Worm (Caenorhabditis elegans) whole organism, L1 larva: ENCODE data around the gene sre-43.

Experiments
- C04F5.9 ChIP-seq: sonication (generic microtip); optimal IDR thresholded peaks from 2 replicates; lab custom pipeline; 2016; ENCODE audit warnings: missing genetic modification characterization, missing compliant biosample characterization
- C16A3.4 ChIP-seq: fragments of 150-350 bp; optimal IDR thresholded peaks from 2 replicates; lab custom pipeline; 2014; ENCODE audit warnings: missing biosample characterization, missing genetic modification characterization
- F16B12.6 ChIP-seq: fragments of 150-350 bp; optimal IDR thresholded peaks from 2 replicates; lab custom pipeline; 2014; ENCODE audit warnings: missing biosample characterization, missing genetic modification characterization
- Y116A8C.19 ChIP-seq: sonication (generic microtip); optimal IDR thresholded peaks from 2 replicates; lab custom pipeline; 2016; ENCODE audit warnings: missing compliant biosample characterization, missing genetic modification characterization, borderline replicate concordance
- blmp-1 ChIP-seq: fragments of 150-350 bp; optimal IDR thresholded peaks from 2 replicates; lab custom pipeline; 2014; ENCODE audit warnings: missing biosample characterization, missing genetic modification characterization
- ceh-63 ChIP-seq: fragments of 200-800 bp; sonication (Bioruptor generic); optimal IDR thresholded peaks from 2 replicates; lab custom pipeline; 2018; ENCODE audit warnings: mild to moderate bottlenecking, missing genetic modification characterization, missing compliant biosample characterization
- dpl-1 ChIP-seq, 3 experiments: fragments of 150-350 bp in 2 of 3; sonication (generic microtip) in 1 of 3; optimal IDR thresholded peaks; 2 replicates each; lab custom pipeline; 2014 to 2017; ENCODE audit warnings: missing biosample characterization in 3 of 3, missing genetic modification characterization in 3 of 3, missing genetic modification reagents in 3 of 3
- efl-3 ChIP-seq: fragments of 200-800 bp; sonication (Bioruptor generic); optimal IDR thresholded peaks from 2 replicates; lab custom pipeline; 2018; ENCODE audit warnings: mild to moderate bottlenecking, missing genetic modification characterization, missing compliant biosample characterization
- egl-13 ChIP-seq: sonication (generic microtip); optimal IDR thresholded peaks from 2 replicates; lab custom pipeline; 2016; ENCODE audit warnings: missing genotype, missing genetic modification reagents, missing genetic modification characterization, missing compliant biosample characterization
- elt-2 ChIP-seq: sonication (generic microtip); optimal IDR thresholded peaks from 2 replicates; lab custom pipeline; 2016; ENCODE audit warnings: missing genetic modification characterization, mild to moderate bottlenecking, inconsistent platforms, missing compliant biosample characterization, missing genetic modification reagents
- elt-3 ChIP-seq, 6 experiments: fragments of 150-350 bp in 1 of 6; sonication (generic microtip); optimal IDR thresholded peaks; 2 replicates each; lab custom pipeline; 2017 to 2018; ENCODE audit warnings: missing biosample characterization in 6 of 6, missing genetic modification characterization in 6 of 6, inconsistent platforms in 1 of 6
- ets-5 ChIP-seq: fragments of 200-800 bp; sonication (Bioruptor generic); IDR thresholded peaks from 2 replicates; pipeline ENCODE4 v1.3.6; 2022; ENCODE audit warnings: missing genetic modification characterization, missing compliant biosample characterization
- hlh-17 ChIP-seq: fragments of 200-800 bp; sonication (Bioruptor generic); optimal IDR thresholded peaks from 2 replicates; lab custom pipeline; 2018; ENCODE audit warnings: missing genetic modification characterization, mild to moderate bottlenecking, missing compliant biosample characterization, moderate library complexity, borderline replicate concordance
- hpl-2 ChIP-seq: fragments of 150-350 bp; optimal IDR thresholded peaks from 2 replicates; lab custom pipeline; 2014; ENCODE audit warnings: missing biosample characterization, missing genetic modification reagents, missing genetic modification characterization
- isw-1 ChIP-seq: fragments of 200-800 bp; sonication (Bioruptor generic); IDR thresholded peaks from 2 replicates; pipeline ENCODE4 v1.3.6; 2022; ENCODE audit warnings: missing genetic modification characterization, missing compliant biosample characterization
- lin-14 ChIP-seq: fragments of 200-800 bp; sonication (Bioruptor generic); optimal IDR thresholded peaks from 2 replicates; lab custom pipeline; 2018; ENCODE audit warnings: mild to moderate bottlenecking, missing genetic modification characterization, moderate library complexity, missing compliant biosample characterization
- lin-35 ChIP-seq, 2 experiments: fragments of 150-350 bp; optimal IDR thresholded peaks; 2 replicates each; lab custom pipeline; 2014; ENCODE audit warnings: missing biosample characterization in 2 of 2, missing genetic modification characterization in 2 of 2, missing genetic modification reagents in 2 of 2
- lir-3 ChIP-seq: sonication (generic microtip); optimal IDR thresholded peaks from 2 replicates; lab custom pipeline; 2016; ENCODE audit warnings: mild to moderate bottlenecking, missing genetic modification characterization, moderate library complexity, missing compliant biosample characterization; ENCODE audit not compliant: poor library complexity
- lsy-2 ChIP-seq, 2 experiments: fragments of 150-350 bp; optimal IDR thresholded peaks; 2 replicates each; lab custom pipeline; 2014; ENCODE audit warnings: missing biosample characterization in 2 of 2, missing genetic modification characterization in 2 of 2
- mep-1 ChIP-seq: fragments of 150-350 bp; optimal IDR thresholded peaks from 2 replicates; lab custom pipeline; 2014; ENCODE audit warnings: missing biosample characterization, missing genetic modification characterization
- nhr-12 ChIP-seq: sonication (generic microtip); optimal IDR thresholded peaks from 2 replicates; lab custom pipeline; 2017; ENCODE audit warnings: missing biosample characterization, missing genetic modification characterization
- nhr-19 ChIP-seq: fragments of 200-800 bp; sonication (Bioruptor generic); conservative IDR thresholded peaks from 2 replicates; pipeline ENCODE4 v1.3.6; 2022; ENCODE audit warnings: missing genetic modification characterization, missing compliant biosample characterization
- nhr-20 ChIP-seq: sonication (generic microtip); optimal IDR thresholded peaks from 2 replicates; lab custom pipeline; 2016; ENCODE audit warnings: mild to moderate bottlenecking, missing genetic modification characterization, missing compliant biosample characterization
- nhr-237 ChIP-seq: fragments of 150-350 bp; optimal IDR thresholded peaks from 2 replicates; lab custom pipeline; 2014; ENCODE audit warnings: missing biosample characterization, missing genetic modification characterization
- nhr-47 ChIP-seq: sonication (generic microtip); optimal IDR thresholded peaks from 2 replicates; lab custom pipeline; 2016; ENCODE audit warnings: mild to moderate bottlenecking, missing genetic modification characterization, moderate library complexity, missing compliant biosample characterization
- nhr-76 ChIP-seq: sonication (generic microtip); optimal IDR thresholded peaks from 2 replicates; lab custom pipeline; 2017; ENCODE audit warnings: missing biosample characterization, missing genetic modification characterization
- pax-3 ChIP-seq: fragments of 200-800 bp; sonication (Bioruptor generic); optimal IDR thresholded peaks from 2 replicates; lab custom pipeline; 2018; ENCODE audit warnings: mild to moderate bottlenecking, missing genetic modification characterization, moderate library complexity, missing compliant biosample characterization
- pqm-1 ChIP-seq: sonication (generic microtip); optimal IDR thresholded peaks from 3 replicates; lab custom pipeline; 2017; ENCODE audit warnings: missing biosample characterization, missing genetic modification characterization
- rnt-1 ChIP-seq: sonication (generic microtip); optimal IDR thresholded peaks from 2 replicates; lab custom pipeline; 2016; ENCODE audit warnings: mild to moderate bottlenecking, missing genetic modification characterization, moderate library complexity, missing compliant biosample characterization
- skn-1 ChIP-seq: fragments of 150-350 bp; optimal IDR thresholded peaks from 2 replicates; lab custom pipeline; 2014; ENCODE audit warnings: missing biosample characterization, missing genetic modification characterization
- snpc-4 ChIP-seq: fragments of 150-350 bp; optimal IDR thresholded peaks from 2 replicates; lab custom pipeline; 2014; ENCODE audit warnings: missing biosample characterization, missing genetic modification characterization
- snu-23 ChIP-seq: sonication (generic microtip); optimal IDR thresholded peaks from 2 replicates; lab custom pipeline; 2016; ENCODE audit warnings: missing genetic modification characterization, missing compliant biosample characterization
- tbx-2 ChIP-seq: sonication (generic microtip); optimal IDR thresholded peaks from 2 replicates; lab custom pipeline; 2016; ENCODE audit warnings: missing genetic modification characterization, missing compliant biosample characterization
- unc-130 ChIP-seq: fragments of 150-350 bp; optimal IDR thresholded peaks from 2 replicates; lab custom pipeline; 2017; ENCODE audit warnings: missing biosample characterization, missing genetic modification characterization, inconsistent platforms
- xbp-1 ChIP-seq: sonication (generic microtip); optimal IDR thresholded peaks from 2 replicates; lab custom pipeline; 2016; ENCODE audit warnings: missing genetic modification characterization, missing compliant biosample characterization
- ztf-11 ChIP-seq, 2 experiments: sonication (generic microtip); optimal IDR thresholded peaks; 2 replicates each; lab custom pipeline; 2016 to 2017; ENCODE audit warnings: missing genetic modification characterization in 2 of 2, missing biosample characterization in 1 of 2, missing compliant biosample characterization in 1 of 2
- ztf-4 ChIP-seq: fragments of 150-350 bp; optimal IDR thresholded peaks from 2 replicates; lab custom pipeline; 2014; ENCODE audit warnings: missing biosample characterization, missing genetic modification characterization

Gene sre-43

ce11 chrII:13976161-13976560, 7.3 kb upstream of the sre-43 start, which contains the start of gene Y39G8B.2 (continued):
- peak in 2 of 6 experiments; percentile 49 to 54 for TF ChIP-seq elt-3 (tag; optimal IDR thresholded peaks at IDR 0.05; lab: Kevin White, UChicago)
- no peak for TF ChIP-seq ceh-63 (GFP tag; lab: Kevin White, UChicago)
- no peak for TF ChIP-seq Y116A8C.19 (tag; lab: Kevin White, UChicago)
- peak; percentile 89 for TF ChIP-seq snpc-4 (tag; lab: Kevin White, UChicago)
- no peak for TF ChIP-seq hpl-2 (GFP tag; lab: Kevin White, UChicago)
- TF ChIP-seq lir-3 (tag; lab: Kevin White, UChicago): no peak
- TF ChIP-seq pqm-1 (tag; lab: Kevin White, UChicago): no peak
- peak; percentile 90 to 92 for TF ChIP-seq lsy-2 (tag; optimal IDR thresholded peaks at IDR 0.05; lab: Kevin White, UChicago)
- TF ChIP-seq xbp-1 (tag; lab: Kevin White, UChicago): peak; percentile 69
- peak; percentile 45 for TF ChIP-seq C04F5.9 (tag; lab: Kevin White, UChicago)
- TF ChIP-seq C16A3.4 (tag; lab: Kevin White, UChicago): peak; percentile 89
- TF ChIP-seq rnt-1: peak; percentile 90
- peak; percentile 37 for TF ChIP-seq elt-2 (tag; lab: Kevin White, UChicago)
- peak in 1 of 2 experiments; percentile 61 for TF ChIP-seq ztf-11 (tag; optimal IDR thresholded peaks at IDR 0.05; lab: Kevin White, UChicago)

- TF ChIP-seq nhr-19 (GFP tag; lab: Robert Waterston, UW) (no peak), egl-13 (tag; lab: Kevin White, UChicago) (no peak), blmp-1 (no peak), unc-130 (tag; lab: Kevin White, UChicago) (no peak), snu-23 (GFP tag; lab: Kevin White, UChicago) (no peak), isw-1 (no peak)
- TF ChIP-seq, all 84 proteins: peak for 0
These were observed 5.3 kb upstream of the sre-43 start for ce11 chrII:13974136-13974535.

ce11 chrII:13973514-13973913, 4.6 kb upstream of the sre-43 start, which contains the start of gene Y39G8B.1:
Gene Y39G8B.1, minus strand, starts transcription at chrII:13973812.
- TF ChIP-seq unc-130 (tag; lab: Kevin White, UChicago) (no peak), efl-3 (GFP tag; lab: Kevin White, UChicago) (no peak), snu-23 (GFP tag; lab: Kevin White, UChicago) (no peak), nhr-20 (tag; lab: Kevin White, UChicago) (no peak), lin-35 (GFP tag; optimal IDR thresholded peaks at IDR 0.05; lab: Kevin White, UChicago) (peak in 1 of 2 experiments; percentile 33), dpl-1 (GFP tag; optimal IDR thresholded peaks at IDR 0.05; lab: Kevin White, UChicago) (peak in 1 of 3 experiments; percentile 9), ztf-4 (no peak), isw-1 (no peak), tbx-2 (tag; lab: Kevin White, UChicago) (no peak), nhr-76 (tag; lab: Kevin White, UChicago) (no peak), lin-14 (GFP tag; lab: Kevin White, UChicago) (no peak), mep-1 (tag; lab: Kevin White, UChicago) (peak; percentile 47), elt-3 (tag; optimal IDR thresholded peaks at IDR 0.05; lab: Kevin White, UChicago) (no peak), lsy-2 (tag; optimal IDR thresholded peaks at IDR 0.05; lab: Kevin White, UChicago) (peak in 1 of 2 experiments; percentile 7), hlh-17 (GFP tag; lab: Kevin White, UChicago) (no peak), ets-5 (no peak), nhr-47 (tag; lab: Kevin White, UChicago) (no peak), nhr-237 (tag; lab: Kevin White, UChicago) (no peak), nhr-12 (no peak), skn-1 (tag; lab: Kevin White, UChicago) (peak; percentile 1), F16B12.6 (tag; lab: Kevin White, UChicago) (peak; percentile 35), blmp-1 (peak; percentile 58), pax-3 (tag; lab: Kevin White, UChicago) (no peak)
